Worm (Caenorhabditis elegans) whole organism, L1 larva: Measurements from ENCODE around the gene srt-45.
A peak's percentile ranks its signal among the peaks of the same experiment; 100 is the strongest.

ENCODE experiments used
- ama-1 ChIP-seq: fragments of 150-350 bp; optimal IDR thresholded peaks from 2 replicates; lab custom pipeline; 2014
- blmp-1 ChIP-seq: fragments of 150-350 bp; optimal IDR thresholded peaks from 2 replicates; lab custom pipeline; 2014; ENCODE audit warnings: missing biosample characterization, missing genetic modification characterization
- ceh-63 ChIP-seq: fragments of 200-800 bp; sonication (Bioruptor generic); optimal IDR thresholded peaks from 2 replicates; lab custom pipeline; 2018; ENCODE audit warnings: mild to moderate bottlenecking, missing genetic modification characterization, missing compliant biosample characterization
- ceh-8 ChIP-seq: fragments of 200-800 bp; sonication (Bioruptor generic); optimal IDR thresholded peaks from 2 replicates; lab custom pipeline; 2018; ENCODE audit warnings: mild to moderate bottlenecking, missing genetic modification characterization, moderate library complexity, missing compliant biosample characterization
- ceh-82 ChIP-seq, 3 experiments: fragments of 150-350 bp in 1 of 3; sonication (generic microtip) in 2 of 3; optimal IDR thresholded peaks; 2 replicates each; lab custom pipeline; 2014 to 2017; ENCODE audit warnings: missing biosample characterization in 3 of 3, missing genetic modification characterization in 3 of 3
- dpl-1 ChIP-seq, 3 experiments: fragments of 150-350 bp in 2 of 3; sonication (generic microtip) in 1 of 3; optimal IDR thresholded peaks; 2 replicates each; lab custom pipeline; 2014 to 2017; ENCODE audit warnings: missing biosample characterization in 3 of 3, missing genetic modification characterization in 3 of 3, missing genetic modification reagents in 3 of 3
- dsc-1 ChIP-seq: sonication (generic microtip); optimal IDR thresholded peaks from 2 replicates; lab custom pipeline; 2016; ENCODE audit warnings: mild to moderate bottlenecking, missing genetic modification characterization, missing compliant biosample characterization
- efl-3 ChIP-seq: fragments of 200-800 bp; sonication (Bioruptor generic); optimal IDR thresholded peaks from 2 replicates; lab custom pipeline; 2018; ENCODE audit warnings: mild to moderate bottlenecking, missing genetic modification characterization, missing compliant biosample characterization
- egl-27 ChIP-seq, 2 experiments: fragments of 150-350 bp in 1 of 2; sonication (generic microtip); optimal IDR thresholded peaks; 3 replicates each; lab custom pipeline; 2017 to 2018; ENCODE audit warnings: missing biosample characterization in 2 of 2, missing genetic modification characterization in 2 of 2, missing genetic modification reagents in 2 of 2
- elt-2 ChIP-seq: sonication (generic microtip); optimal IDR thresholded peaks from 2 replicates; lab custom pipeline; 2016; ENCODE audit warnings: missing genetic modification characterization, mild to moderate bottlenecking, inconsistent platforms, missing compliant biosample characterization, missing genetic modification reagents
- fkh-8 ChIP-seq: sonication (generic microtip); optimal IDR thresholded peaks from 2 replicates; lab custom pipeline; 2016; ENCODE audit warnings: mild to moderate bottlenecking, missing genetic modification characterization, missing compliant biosample characterization
- grh-1 ChIP-seq: fragments of 200-800 bp; sonication (Bioruptor generic); IDR thresholded peaks from 2 replicates; pipeline ENCODE4 v1.3.6; 2022; ENCODE audit warnings: missing genetic modification reagents, missing genetic modification characterization, missing compliant biosample characterization
- irx-1 ChIP-seq: sonication (generic microtip); optimal IDR thresholded peaks from 2 replicates; lab custom pipeline; 2016; ENCODE audit warnings: missing genetic modification characterization, missing compliant biosample characterization
- isw-1 ChIP-seq: fragments of 200-800 bp; sonication (Bioruptor generic); IDR thresholded peaks from 2 replicates; pipeline ENCODE4 v1.3.6; 2022; ENCODE audit warnings: missing genetic modification characterization, missing compliant biosample characterization
- jun-1 ChIP-seq: fragments of 150-350 bp; optimal IDR thresholded peaks from 2 replicates; lab custom pipeline; 2014; ENCODE audit warnings: missing biosample characterization, missing genetic modification reagents, missing genetic modification characterization
- lin-13 ChIP-seq: fragments of 150-350 bp; optimal IDR thresholded peaks from 2 replicates; lab custom pipeline; 2014; ENCODE audit warnings: missing biosample characterization, missing genetic modification reagents, missing genetic modification characterization
- lin-14 ChIP-seq: fragments of 200-800 bp; sonication (Bioruptor generic); optimal IDR thresholded peaks from 2 replicates; lab custom pipeline; 2018; ENCODE audit warnings: mild to moderate bottlenecking, missing genetic modification characterization, moderate library complexity, missing compliant biosample characterization
- mep-1 ChIP-seq: fragments of 150-350 bp; optimal IDR thresholded peaks from 2 replicates; lab custom pipeline; 2014; ENCODE audit warnings: missing biosample characterization, missing genetic modification characterization
- nhr-11 ChIP-seq: fragments of 150-350 bp; optimal IDR thresholded peaks from 2 replicates; lab custom pipeline; 2014; ENCODE audit warnings: missing biosample characterization, missing genetic modification characterization
- nhr-237 ChIP-seq: fragments of 150-350 bp; optimal IDR thresholded peaks from 2 replicates; lab custom pipeline; 2014; ENCODE audit warnings: missing biosample characterization, missing genetic modification characterization
- nhr-47 ChIP-seq: sonication (generic microtip); optimal IDR thresholded peaks from 2 replicates; lab custom pipeline; 2016; ENCODE audit warnings: mild to moderate bottlenecking, missing genetic modification characterization, moderate library complexity, missing compliant biosample characterization
- nhr-76 ChIP-seq: sonication (generic microtip); optimal IDR thresholded peaks from 2 replicates; lab custom pipeline; 2017; ENCODE audit warnings: missing biosample characterization, missing genetic modification characterization
- nhr-84 ChIP-seq: sonication (generic microtip); optimal IDR thresholded peaks from 2 replicates; lab custom pipeline; 2017; ENCODE audit warnings: missing biosample characterization, missing genetic modification characterization
- nhr-85 ChIP-seq: sonication (generic microtip); peaks from one replicate; lab custom pipeline; 2016; ENCODE audit warnings: missing genetic modification characterization, inconsistent platforms, missing compliant biosample characterization
- nhr-90 ChIP-seq: sonication (generic microtip); optimal IDR thresholded peaks from 2 replicates; lab custom pipeline; 2016; ENCODE audit warnings: mild to moderate bottlenecking, missing genetic modification characterization, missing compliant biosample characterization; ENCODE audit not compliant: poor library complexity
- pag-3 ChIP-seq: sonication (generic microtip); optimal IDR thresholded peaks from 2 replicates; lab custom pipeline; 2017; ENCODE audit warnings: missing genetic modification characterization, mild to moderate bottlenecking, missing compliant biosample characterization, antibody characterized with exemption, borderline replicate concordance; ENCODE audit not compliant: insufficient read depth
- pax-3 ChIP-seq: fragments of 200-800 bp; sonication (Bioruptor generic); optimal IDR thresholded peaks from 2 replicates; lab custom pipeline; 2018; ENCODE audit warnings: mild to moderate bottlenecking, missing genetic modification characterization, moderate library complexity, missing compliant biosample characterization
- pqm-1 ChIP-seq: sonication (generic microtip); optimal IDR thresholded peaks from 3 replicates; lab custom pipeline; 2017; ENCODE audit warnings: missing biosample characterization, missing genetic modification characterization
- skn-1 ChIP-seq: fragments of 150-350 bp; optimal IDR thresholded peaks from 2 replicates; lab custom pipeline; 2014; ENCODE audit warnings: missing biosample characterization, missing genetic modification characterization
- sox-4 ChIP-seq: sonication (generic microtip); optimal IDR thresholded peaks from 2 replicates; lab custom pipeline; 2016; ENCODE audit warnings: missing genetic modification characterization, missing compliant biosample characterization
- sptf-1 ChIP-seq: fragments of 150-350 bp; optimal IDR thresholded peaks from 2 replicates; lab custom pipeline; 2014; ENCODE audit warnings: missing biosample characterization, missing genetic modification characterization
- tbx-2 ChIP-seq: sonication (generic microtip); optimal IDR thresholded peaks from 2 replicates; lab custom pipeline; 2016; ENCODE audit warnings: missing genetic modification characterization, missing compliant biosample characterization
- tlp-1 ChIP-seq: fragments of 150-350 bp; optimal IDR thresholded peaks from 2 replicates; lab custom pipeline; 2014; ENCODE audit warnings: missing biosample characterization, missing genetic modification characterization
- unc-130 ChIP-seq: fragments of 150-350 bp; optimal IDR thresholded peaks from 2 replicates; lab custom pipeline; 2017; ENCODE audit warnings: missing biosample characterization, missing genetic modification characterization, inconsistent platforms
- zag-1 ChIP-seq: fragments of 150-350 bp; optimal IDR thresholded peaks from 2 replicates; lab custom pipeline; 2014; ENCODE audit warnings: missing biosample characterization, missing genetic modification characterization
- zip-4 ChIP-seq: fragments of 200-800 bp; sonication (Bioruptor generic); optimal IDR thresholded peaks from 2 replicates; lab custom pipeline; 2018; ENCODE audit warnings: mild to moderate bottlenecking, missing genetic modification characterization, moderate library complexity, missing compliant biosample characterization
- ztf-11 ChIP-seq, 2 experiments: sonication (generic microtip); optimal IDR thresholded peaks; 2 replicates each; lab custom pipeline; 2016 to 2017; ENCODE audit warnings: missing genetic modification characterization in 2 of 2, missing biosample characterization in 1 of 2, missing compliant biosample characterization in 1 of 2
- ztf-4 ChIP-seq: fragments of 150-350 bp; optimal IDR thresholded peaks from 2 replicates; lab custom pipeline; 2014; ENCODE audit warnings: missing biosample characterization, missing genetic modification characterization

Gene srt-45

ce11 chrV:19779220-19779619 is 4.7 kb upstream of the srt-45 start:
- no peak for TF ChIP-seq elt-2 (tag; lab: Kevin White, UChicago)

ce11 chrV:19788360-19788759 is 4.4 kb downstream of the srt-45 start, which contains the start of gene clec-258:
clec-258 (plus strand) TSS chrV:19788440.
- peak; percentile 14 for TF ChIP-seq tlp-1
- peak; percentile 54 for TF ChIP-seq elt-2 (tag; lab: Kevin White, UChicago)
- TF ChIP-seq sptf-1: no peak
- TF ChIP-seq, all 84 proteins: peak for 2

- TF ChIP-seq grh-1 (GFP tag; lab: Robert Waterston, UW) (no peak), pax-3 (tag; lab: Kevin White, UChicago) (no peak), dpl-1 (GFP tag; optimal IDR thresholded peaks at IDR 0.05; lab: Kevin White, UChicago) (no peak), fkh-8 (tag; lab: Kevin White, UChicago) (no peak), egl-27 (tag; optimal IDR thresholded peaks at IDR 0.05; lab: Kevin White, UChicago) (no peak), ceh-63 (no peak), nhr-237 (no peak), ceh-8 (GFP tag; lab: Kevin White, UChicago) (no peak), efl-3 (no peak), nhr-85 (tag; lab: Kevin White, UChicago) (no peak), pqm-1 (tag; lab: Kevin White, UChicago) (no peak), ztf-4 (no peak), nhr-84 (no peak), elt-2 (tag; lab: Kevin White, UChicago) (no peak), unc-130 (no peak), lin-14 (GFP tag; lab: Kevin White, UChicago) (no peak), zag-1 (no peak), mep-1 (no peak)
These were observed 6.3 kb downstream of the srt-45 start for ce11 chrV:19790248-19790647.

- TF ChIP-seq dsc-1 (tag; lab: Kevin White, UChicago) (no peak), skn-1 (tag; lab: Kevin White, UChicago) (no peak), jun-1 (no peak), nhr-47 (no peak), zip-4 (GFP tag; lab: Kevin White, UChicago) (no peak), nhr-90 (no peak), nhr-237 (no peak), nhr-76 (tag; lab: Kevin White, UChicago) (no peak), ztf-11 (tag; optimal IDR thresholded peaks at IDR 0.05; lab: Kevin White, UChicago) (no peak), isw-1 (GFP tag; lab: Robert Waterston, UW) (no peak), tbx-2 (no peak), ceh-82 (tag; optimal IDR thresholded peaks at IDR 0.05; lab: Kevin White, UChicago) (no peak), grh-1 (GFP tag; lab: Robert Waterston, UW) (no peak), efl-3 (no peak)
These were observed 11.0 kb downstream of the srt-45 start, which contains the start of gene M162.7 for ce11 chrV:19794931-19795330. M162.7 (minus strand) TSS chrV:19795031.

- TF ChIP-seq ama-1 (lab: Kevin White, UChicago): no peak
- no peak for TF ChIP-seq sox-4 (tag; lab: Kevin White, UChicago)
- TF ChIP-seq irx-1: no peak
- no peak for TF ChIP-seq pag-3 (tag; lab: Kevin White, UChicago)
- TF ChIP-seq lin-13 (GFP tag; lab: Kevin White, UChicago): no peak
- peak; percentile 12 for TF ChIP-seq blmp-1 (tag; lab: Kevin White, UChicago)
- TF ChIP-seq nhr-85 (tag; lab: Kevin White, UChicago): no peak
- TF ChIP-seq nhr-11 (tag; lab: Kevin White, UChicago): no peak
These were observed 17.1 kb downstream of the srt-45 start, which contains the start of gene Y116F11B.2 for ce11 chrV:19801033-19801432. Y116F11B.2 (minus strand) TSS chrV:19801133.
